Fruit fly (Drosophila melanogaster) whole organism, embryonic: Measurements from ENCODE around the gene mbm.

Experiments
- Atf6 ChIP-seq: fragments of 200-800 bp; sonication (Bioruptor generic); IDR thresholded peaks from 2 replicates; pipeline ENCODE4 v1.3.6; 2022; ENCODE audit warnings: missing biosample characterization, missing genetic modification characterization
- B-H1 ChIP-seq: fragments of 200-800 bp; sonication (Bioruptor generic); IDR thresholded peaks from 3 replicates; pipeline ENCODE4 v1.3.6; 2022; ENCODE audit warnings: missing biosample characterization, missing genetic modification characterization
- BEAF-32 ChIP-seq: fragments of 200-800 bp; sonication (Bioruptor generic); optimal IDR thresholded peaks from 3 replicates; lab custom pipeline; 2017; ENCODE audit warnings: missing biosample characterization, missing genetic modification characterization, mild to moderate bottlenecking, moderate library complexity, missing genetic modification reagents
- Blimp-1 ChIP-seq: fragments of 200-800 bp; sonication (Bioruptor generic); optimal IDR thresholded peaks from 3 replicates; lab custom pipeline; 2018; ENCODE audit warnings: missing biosample characterization, missing genetic modification characterization, mild to moderate bottlenecking, moderate library complexity, missing genetic modification reagents
- C15 ChIP-seq: fragments of 200-800 bp; sonication (Bioruptor generic); IDR thresholded peaks from 3 replicates; pipeline ENCODE4 v1.3.6; 2022; ENCODE audit warnings: missing biosample characterization, missing genetic modification characterization
- CG10147 ChIP-seq: fragments of 200-800 bp; sonication (Bioruptor generic); optimal IDR thresholded peaks from 2 replicates; lab custom pipeline; 2019; ENCODE audit warnings: missing biosample characterization, mild to moderate bottlenecking, missing genetic modification characterization, moderate library complexity
- CG10209 ChIP-seq: fragments of 200-800 bp; sonication (Bioruptor generic); optimal IDR thresholded peaks from 3 replicates; lab custom pipeline; 2017; ENCODE audit warnings: missing biosample characterization, mild to moderate bottlenecking, missing genetic modification characterization, missing genetic modification reagents
- CG12071 ChIP-seq: fragments of 200-800 bp; sonication (Bioruptor generic); optimal IDR thresholded peaks from 3 replicates; lab custom pipeline; 2018; ENCODE audit warnings: missing biosample characterization, mild to moderate bottlenecking, missing genetic modification characterization
- CG13424 ChIP-seq: fragments of 200-800 bp; sonication (Bioruptor generic); optimal IDR thresholded peaks from 2 replicates; lab custom pipeline; 2019; ENCODE audit warnings: missing biosample characterization, mild to moderate bottlenecking, missing genetic modification characterization, moderate library complexity
- CG14014 ChIP-seq: fragments of 200-800 bp; sonication (Bioruptor generic); IDR thresholded peaks from 2 replicates; pipeline ENCODE4 v1.3.6; 2022; ENCODE audit warnings: missing biosample characterization, missing genetic modification characterization
- CG14710 ChIP-seq: fragments of 200-800 bp; sonication (Bioruptor generic); optimal IDR thresholded peaks from 3 replicates; lab custom pipeline; 2019; ENCODE audit warnings: missing biosample characterization, mild to moderate bottlenecking, missing genetic modification characterization, moderate library complexity
- CG16779 ChIP-seq: fragments of 200-800 bp; sonication (Bioruptor generic); IDR thresholded peaks from 2 replicates; pipeline ENCODE4 v1.3.6; 2022; ENCODE audit warnings: missing biosample characterization, missing genetic modification characterization
- CG17361 ChIP-seq: fragments of 200-800 bp; sonication (Bioruptor generic); IDR thresholded peaks from 3 replicates; pipeline ENCODE4 v1.3.6; 2022; ENCODE audit warnings: missing biosample characterization, missing genetic modification characterization
- CG32532 ChIP-seq: fragments of 200-800 bp; sonication (Bioruptor generic); IDR thresholded peaks from 2 replicates; pipeline ENCODE4 v1.3.6; 2022; ENCODE audit warnings: missing biosample characterization, missing genetic modification characterization
- CG33213 ChIP-seq: fragments of 200-800 bp; sonication (Bioruptor generic); optimal IDR thresholded peaks from 3 replicates; lab custom pipeline; 2016; ENCODE audit warnings: missing biosample characterization, missing genetic modification characterization
- CG3407 ChIP-seq: fragments of 200-800 bp; sonication (Bioruptor generic); optimal IDR thresholded peaks from 2 replicates; lab custom pipeline; 2018; ENCODE audit warnings: missing biosample characterization, mild to moderate bottlenecking, missing genetic modification characterization
- CG3726 ChIP-seq: fragments of 200-800 bp; sonication (Bioruptor generic); IDR thresholded peaks from 3 replicates; pipeline ENCODE4, ENCODE4 v1.3.6; 2022; ENCODE audit warnings: missing biosample characterization, missing genetic modification characterization
- CG42726 ChIP-seq: fragments of 200-800 bp; sonication (Bioruptor generic); IDR thresholded peaks from 2 replicates; pipeline ENCODE4 v1.3.6; 2022; ENCODE audit warnings: missing biosample characterization, missing genetic modification characterization; ENCODE audit not compliant: partially characterized antibody
- CG4404 ChIP-seq: fragments of 200-800 bp; sonication (Bioruptor generic); IDR thresholded peaks from 2 replicates; pipeline ENCODE4 v1.3.6; 2022; ENCODE audit warnings: missing biosample characterization, missing genetic modification characterization
- CG7357 ChIP-seq: fragments of 200-800 bp; sonication (Bioruptor generic); IDR thresholded peaks from 3 replicates; pipeline ENCODE4 v1.3.6; 2022; ENCODE audit warnings: missing biosample characterization, missing genetic modification characterization
- CG9609 ChIP-seq: fragments of 200-800 bp; sonication (Bioruptor generic); optimal IDR thresholded peaks from 3 replicates; lab custom pipeline; 2016; ENCODE audit warnings: missing biosample characterization, missing genetic modification characterization
- CG9932 ChIP-seq: fragments of 200-800 bp; sonication (Bioruptor generic); IDR thresholded peaks from 2 replicates; pipeline ENCODE4 v1.3.6; 2022; ENCODE audit warnings: missing biosample characterization, missing genetic modification characterization
- CoRest ChIP-seq: fragments of 200-800 bp; sonication (Bioruptor generic); optimal IDR thresholded peaks from 3 replicates; lab custom pipeline; 2018; ENCODE audit warnings: missing biosample characterization, mild to moderate bottlenecking, missing genetic modification characterization, moderate library complexity
- E2f1 ChIP-seq: fragments of 200-800 bp; sonication (Bioruptor generic); IDR thresholded peaks from 2 replicates; pipeline ENCODE4 v1.3.6; 2022; ENCODE audit warnings: missing biosample characterization, missing genetic modification characterization
- HHEX ChIP-seq: fragments of 200-800 bp; sonication (Bioruptor generic); optimal IDR thresholded peaks from 3 replicates; lab custom pipeline; 2017; ENCODE audit warnings: missing biosample characterization, mild to moderate bottlenecking, missing genetic modification characterization, missing genetic modification reagents
- Hr78 ChIP-seq, 2 experiments: fragments of 200-800 bp in 1 of 2; fragments of >200 bp in 1 of 2; sonication (Bioruptor generic) in 1 of 2; optimal IDR thresholded peaks; 2 replicates each; lab custom pipeline; 2017 to 2019; ENCODE audit warnings: missing biosample characterization in 2 of 2, missing genetic modification characterization in 2 of 2, mild to moderate bottlenecking in 1 of 2, moderate library complexity in 1 of 2
- NC2β ChIP-seq: fragments of 200-800 bp; sonication (Bioruptor generic); optimal IDR thresholded peaks from 2 replicates; lab custom pipeline; 2016; ENCODE audit warnings: missing biosample characterization, missing genetic modification characterization
- NK7.1 ChIP-seq: fragments of 200-800 bp; sonication (Bioruptor generic); optimal IDR thresholded peaks from 3 replicates; lab custom pipeline; 2016; ENCODE audit warnings: missing biosample characterization, missing genetic modification characterization
- ac ChIP-seq: fragments of 200-800 bp; sonication (Bioruptor generic); optimal IDR thresholded peaks from 3 replicates; lab custom pipeline; 2017; ENCODE audit warnings: missing biosample characterization, mild to moderate bottlenecking, missing genetic modification characterization
- bbx ChIP-seq: fragments of 200-800 bp; sonication (Bioruptor generic); IDR thresholded peaks from 2 replicates; pipeline ENCODE4 v1.3.6; 2022; ENCODE audit warnings: missing biosample characterization, missing genetic modification characterization; ENCODE audit not compliant: partially characterized antibody
- br ChIP-seq: fragments of >200 bp; optimal IDR thresholded peaks from 2 replicates; lab custom pipeline; 2017
- bsh ChIP-seq, 2 experiments: fragments of 200-800 bp; sonication (Bioruptor generic); optimal IDR thresholded peaks; 2 replicates each; lab custom pipeline; 2017 to 2018; ENCODE audit warnings: mild to moderate bottlenecking in 2 of 2, missing biosample characterization in 2 of 2, missing genetic modification characterization in 2 of 2, moderate library complexity in 1 of 2
- chn ChIP-seq: fragments of 200-800 bp; sonication (Bioruptor generic); optimal IDR thresholded peaks from 2 replicates; lab custom pipeline; 2016; ENCODE audit warnings: missing biosample characterization, missing genetic modification characterization
- ci ChIP-seq: fragments of 200-800 bp; sonication (Bioruptor generic); IDR thresholded peaks from 3 replicates; pipeline ENCODE4 v1.3.6; 2022; ENCODE audit warnings: missing biosample characterization, missing genetic modification characterization
- dimm ChIP-seq: fragments of 200-800 bp; sonication (Bioruptor generic); IDR thresholded peaks from 2 replicates; pipeline ENCODE4 v1.3.6; 2022; ENCODE audit warnings: missing biosample characterization, missing genetic modification characterization
- dpn ChIP-seq, 2 experiments: fragments of 200-800 bp; sonication (Bioruptor generic); optimal IDR thresholded peaks; 3 replicates each; lab custom pipeline; 2016; ENCODE audit warnings: missing biosample characterization in 2 of 2, missing genetic modification characterization in 2 of 2
- exex ChIP-seq: fragments of 200-800 bp; sonication (Bioruptor generic); optimal IDR thresholded peaks from 4 replicates; lab custom pipeline; 2018; ENCODE audit warnings: missing biosample characterization, mild to moderate bottlenecking, missing genetic modification characterization, moderate library complexity
- fd3F ChIP-seq: fragments of 200-800 bp; sonication (Bioruptor generic); optimal IDR thresholded peaks from 2 replicates; lab custom pipeline; 2018; ENCODE audit warnings: missing biosample characterization, mild to moderate bottlenecking, missing genetic modification characterization, moderate library complexity
- gce ChIP-seq: fragments of 200-800 bp; sonication (Bioruptor generic); IDR thresholded peaks from 3 replicates; pipeline ENCODE4 v1.3.6; 2022; ENCODE audit warnings: missing biosample characterization, missing genetic modification characterization
- gem ChIP-seq: fragments of 200-800 bp; sonication (Bioruptor generic); optimal IDR thresholded peaks from 2 replicates; lab custom pipeline; 2019; ENCODE audit warnings: missing biosample characterization, mild to moderate bottlenecking, missing genetic modification characterization, moderate library complexity
- jing ChIP-seq: fragments of 200-800 bp; sonication (Bioruptor generic); optimal IDR thresholded peaks from 2 replicates; lab custom pipeline; 2018; ENCODE audit warnings: missing biosample characterization, mild to moderate bottlenecking, missing genetic modification characterization
- klu ChIP-seq: fragments of 200-800 bp; sonication (Bioruptor generic); IDR thresholded peaks from 2 replicates; pipeline ENCODE4 v1.3.6; 2022; ENCODE audit warnings: missing biosample characterization, missing genetic modification characterization
- nmo ChIP-seq: fragments of 200-800 bp; sonication (Bioruptor generic); optimal IDR thresholded peaks from 2 replicates; lab custom pipeline; 2018; ENCODE audit warnings: missing biosample characterization, mild to moderate bottlenecking, missing genetic modification characterization, moderate library complexity
- nom ChIP-seq: fragments of 200-800 bp; sonication (Bioruptor generic); optimal IDR thresholded peaks from 2 replicates; lab custom pipeline; 2017; ENCODE audit warnings: missing biosample characterization, missing genetic modification characterization, mild to moderate bottlenecking, moderate library complexity, missing genetic modification reagents
- p53 ChIP-seq: fragments of 200-800 bp; sonication (Bioruptor generic); optimal IDR thresholded peaks from 2 replicates; lab custom pipeline; 2016; ENCODE audit warnings: missing biosample characterization, missing genetic modification characterization
- sens-2 ChIP-seq: fragments of 200-800 bp; sonication (Bioruptor generic); IDR thresholded peaks from 2 replicates; pipeline ENCODE4 v1.3.6; 2022; ENCODE audit warnings: missing biosample characterization, missing genetic modification characterization
- so ChIP-seq: fragments of 200-800 bp; sonication (Bioruptor generic); IDR thresholded peaks from 3 replicates; pipeline ENCODE4 v1.3.6; 2022; ENCODE audit warnings: missing biosample characterization, missing genetic modification characterization
- tll ChIP-seq, 2 experiments: fragments of 200-800 bp in 1 of 2; fragments of >200 bp in 1 of 2; sonication (Bioruptor generic) in 1 of 2; optimal IDR thresholded peaks; 2 replicates each; lab custom pipeline; 2017 to 2019; ENCODE audit warnings: missing biosample characterization in 2 of 2, missing genetic modification characterization in 2 of 2, mild to moderate bottlenecking in 1 of 2, moderate library complexity in 1 of 2
- ttk ChIP-seq: fragments of 200-800 bp; sonication (Bioruptor generic); IDR thresholded peaks from 2 replicates; pipeline ENCODE4 v2.1.2; 2022; ENCODE audit warnings: missing biosample characterization, missing genetic modification characterization
- unpg ChIP-seq: fragments of 200-800 bp; sonication (Bioruptor generic); optimal IDR thresholded peaks from 3 replicates; lab custom pipeline; 2018; ENCODE audit warnings: missing biosample characterization, mild to moderate bottlenecking, missing genetic modification characterization, moderate library complexity

Gene mbm

dm6 chr2L:286421-286820 is 12.9 kb upstream of the mbm start (continued):
- TF ChIP-seq CG3407 = no peak
- peak; percentile 80 for TF ChIP-seq CG14014
- peak; percentile 55 for TF ChIP-seq CG10209 (GFP tag; lab: Kevin White, UChicago)
- TF ChIP-seq dimm = no peak
- TF ChIP-seq C15 = 0 out of 3 replicates have a peak, but pooled peaks have one; percentile 41
- peak; percentile 47 for TF ChIP-seq HHEX (GFP tag; lab: Kevin White, UChicago)
- peak; percentile 44 for TF ChIP-seq CG33213 (GFP tag; lab: Kevin White, UChicago)
- TF ChIP-seq ci (GFP tag; lab: Robert Waterston, UW) = peak; percentile 78
- TF ChIP-seq CG12071 (GFP tag; lab: Kevin White, UChicago) = peak; percentile 67
- peak; percentile 57; the same call in 2 of the 3 replicates for TF ChIP-seq B-H1 (GFP tag; lab: Robert Waterston, UW)
- peak; percentile 47 for TF ChIP-seq chn (GFP tag; lab: Kevin White, UChicago)
- TF ChIP-seq BEAF-32 (GFP tag; lab: Kevin White, UChicago) = no peak
- no peak for TF ChIP-seq CG4404
- TF ChIP-seq CG17361 (GFP tag; lab: Robert Waterston, UW) = no peak
- TF ChIP-seq NK7.1 (GFP tag; lab: Kevin White, UChicago) = no peak
- peak; percentile 70; the same call in 2 of the 3 replicates for TF ChIP-seq so (GFP tag; lab: Robert Waterston, UW)
- peak; percentile 63 for TF ChIP-seq unpg (GFP tag; lab: Kevin White, UChicago)
- TF ChIP-seq br (lab: Kevin White, UChicago) = no peak
- peak; percentile 63 for TF ChIP-seq Blimp-1 (GFP tag; lab: Kevin White, UChicago)
- peak; percentile 4 for TF ChIP-seq fd3F (GFP tag; lab: Kevin White, UChicago)
- TF ChIP-seq Hr78 (GFP tag; optimal IDR thresholded peaks at IDR 0.05; lab: Kevin White, UChicago) = no peak
- peak; percentile 43 for TF ChIP-seq NC2β (GFP tag; lab: Kevin White, UChicago)
- TF ChIP-seq bsh (GFP tag; optimal IDR thresholded peaks at IDR 0.05; lab: Kevin White, UChicago) = peak; percentile 46 to 54
- no peak for TF ChIP-seq tll (GFP tag; optimal IDR thresholded peaks at IDR 0.05; lab: Kevin White, UChicago)
- peak; percentile 57 for TF ChIP-seq CG13424 (tag; lab: Kevin White, UChicago)
- peak; percentile 91 for TF ChIP-seq nom (GFP tag; lab: Kevin White, UChicago)
- TF ChIP-seq bbx = no peak; the same call in 1 of the 2 replicates
- no peak for TF ChIP-seq ac
- TF ChIP-seq exex (tag; lab: Kevin White, UChicago) = peak; percentile 50
- peak; percentile 11; the same call in 1 of the 3 replicates for TF ChIP-seq gce (GFP tag; lab: Robert Waterston, UW)
- peak; percentile 82 for TF ChIP-seq Atf6 (GFP tag; lab: Robert Waterston, UW)
- TF ChIP-seq CG9932 (GFP tag; lab: Robert Waterston, UW) = peak; percentile 86
- TF ChIP-seq CG42726 (GFP tag; lab: Robert Waterston, UW) = no peak
- peak; percentile 51 for TF ChIP-seq gem (tag; lab: Kevin White, UChicago)
- peak; percentile 37; the same call in 1 of the 3 replicates for TF ChIP-seq CG7357 (GFP tag; lab: Robert Waterston, UW)
- peak; percentile 73 to 83 for TF ChIP-seq dpn (GFP tag; optimal IDR thresholded peaks at IDR 0.05; lab: Kevin White, UChicago)
- no peak for TF ChIP-seq p53 (GFP tag; lab: Kevin White, UChicago)
- TF ChIP-seq CG10147 = no peak
- TF ChIP-seq CG3726 (GFP tag; lab: Robert Waterston, UW) = no peak
- no peak for TF ChIP-seq CG14710 (tag; lab: Kevin White, UChicago)
- TF ChIP-seq sens-2 (GFP tag; lab: Robert Waterston, UW) = no peak
- TF ChIP-seq jing = no peak
- TF ChIP-seq ttk (GFP tag; lab: Robert Waterston, UW) = peak; percentile 49; the same call in 1 of the 2 replicates
- TF ChIP-seq E2f1 = peak; percentile 69
- TF ChIP-seq klu (GFP tag; lab: Robert Waterston, UW) = no peak
- TF ChIP-seq CoRest = peak; percentile 31
- TF ChIP-seq CG16779 = peak; percentile 55; the same call in 1 of the 2 replicates
- TF ChIP-seq nmo = peak; percentile 15
- peak; percentile 43 for TF ChIP-seq CG9609 (GFP tag; lab: Kevin White, UChicago)
- peak; percentile 84 for TF ChIP-seq CG32532
